Fruit fly (Drosophila melanogaster): ENCODE data around the gene yem.

DNA sequence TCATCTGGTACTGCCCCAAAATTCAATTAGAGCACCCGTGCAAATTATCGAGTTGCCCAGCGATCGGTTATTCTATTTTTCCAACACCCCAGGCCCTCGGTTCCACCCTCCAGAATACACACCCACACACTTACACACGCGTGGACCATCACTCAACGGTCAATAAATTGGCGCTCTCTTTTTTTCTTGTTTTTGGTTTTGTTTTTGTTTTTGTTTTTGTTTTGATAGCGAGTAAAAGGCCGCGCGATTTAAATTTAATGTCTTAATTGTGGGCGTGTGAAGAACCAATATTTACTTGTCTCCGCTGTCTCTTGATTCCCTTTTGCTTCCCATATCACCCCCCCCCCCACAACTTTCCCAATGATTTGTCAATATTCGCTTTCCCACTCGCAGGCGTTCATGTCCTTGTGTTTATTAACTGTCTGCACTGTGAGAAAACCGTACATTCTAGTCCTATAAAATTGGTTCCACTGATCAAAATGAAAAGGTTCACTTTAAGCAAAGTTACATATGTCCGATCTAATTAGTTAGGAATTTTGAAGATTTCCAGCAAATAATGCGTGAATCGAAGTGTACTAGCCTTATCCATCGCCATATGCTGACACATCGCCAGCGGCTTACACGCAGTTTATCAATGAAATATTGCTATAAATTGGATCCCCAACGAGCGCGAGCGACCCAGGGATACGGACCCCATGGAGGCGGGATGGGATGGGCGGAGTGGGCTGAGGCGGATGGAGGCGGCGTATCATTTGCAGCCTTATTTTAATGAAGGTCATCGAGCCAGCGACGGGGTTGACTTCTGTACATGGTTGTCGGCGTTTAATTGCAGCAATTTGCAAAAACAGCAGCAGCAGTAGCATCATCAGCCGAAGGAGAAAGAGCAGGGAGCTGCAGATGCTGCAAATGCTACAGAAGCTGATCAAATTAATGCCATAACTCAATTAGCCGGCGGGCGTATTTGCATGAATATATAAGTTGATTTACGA is 17.4 kb upstream of the yem start:
- TF ChIP-seq CG16779 (tag; optimal IDR thresholded peaks at IDR 0.05), result no peak
- TF ChIP-seq Eip78C (GFP tag), result peak; percentile 53
- no peak for TF ChIP-seq CG6854 (GFP tag; optimal IDR thresholded peaks at IDR 0.05)
- TF ChIP-seq Sox14 (GFP tag; optimal IDR thresholded peaks at IDR 0.05), result no peak
- TF ChIP-seq ss (GFP tag; optimal IDR thresholded peaks at IDR 0.05), result peak in 1 of 2 experiments; percentile 20
- no peak for TF ChIP-seq CG6792 (GFP tag; optimal IDR thresholded peaks at IDR 0.05)
- no peak for TF ChIP-seq Lpt (GFP tag; optimal IDR thresholded peaks at IDR 0.05)
- TF ChIP-seq CG11902 (GFP tag; optimal IDR thresholded peaks at IDR 0.05), result no peak
- no peak for TF ChIP-seq cyc (GFP tag; optimal IDR thresholded peaks at IDR 0.05)
